Fruit fly (Drosophila melanogaster) whole organism, adult: Measurements from ENCODE around the gene CG32488.

ENCODE experiments used
- CG11617 ChIP-seq: fragments of 200-800 bp; sonication (Bioruptor generic); optimal IDR thresholded peaks from 2 replicates; lab custom pipeline; 2017; ENCODE audit warnings: mild to moderate bottlenecking, missing biosample characterization, missing genetic modification reagents, missing genetic modification characterization
- CG12768 ChIP-seq: fragments of 200-800 bp; sonication (Bioruptor generic); optimal IDR thresholded peaks from 2 replicates; lab custom pipeline; 2017; ENCODE audit warnings: missing biosample characterization, missing genetic modification characterization, mild to moderate bottlenecking, moderate library complexity, missing genetic modification reagents
- CG14711 ChIP-seq: fragments of 200-800 bp; sonication (Bioruptor generic); optimal IDR thresholded peaks from 2 replicates; lab custom pipeline; 2018; ENCODE audit warnings: missing biosample characterization, mild to moderate bottlenecking, missing genetic modification characterization, moderate library complexity
- CG1620 ChIP-seq: fragments of 200-800 bp; sonication (Bioruptor generic); optimal IDR thresholded peaks from 2 replicates; lab custom pipeline; 2016; ENCODE audit warnings: missing biosample characterization, missing genetic modification characterization
- CG33017 ChIP-seq: fragments of 200-800 bp; sonication (Bioruptor generic); optimal IDR thresholded peaks from 2 replicates; lab custom pipeline; 2018; ENCODE audit warnings: missing biosample characterization, mild to moderate bottlenecking, missing genetic modification characterization, moderate library complexity
- CG5204 ChIP-seq: fragments of 200-800 bp; sonication (Bioruptor generic); optimal IDR thresholded peaks from 2 replicates; lab custom pipeline; 2016; ENCODE audit warnings: missing biosample characterization, missing genetic modification characterization
- CG7045 ChIP-seq: fragments of 200-800 bp; sonication (Bioruptor generic); optimal IDR thresholded peaks from 2 replicates; lab custom pipeline; 2017; ENCODE audit warnings: missing biosample characterization, mild to moderate bottlenecking, missing genetic modification characterization
- CG7101 ChIP-seq: fragments of 200-800 bp; sonication (Bioruptor generic); optimal IDR thresholded peaks from 2 replicates; lab custom pipeline; 2018; ENCODE audit warnings: missing biosample characterization, mild to moderate bottlenecking, missing genetic modification characterization, moderate library complexity
- Clk ChIP-seq: fragments of 200-800 bp; sonication (Bioruptor generic); optimal IDR thresholded peaks from 2 replicates; lab custom pipeline; 2017; ENCODE audit warnings: missing biosample characterization, missing genetic modification characterization
- Crg-1 ChIP-seq: fragments of 200-800 bp; sonication (Bioruptor generic); optimal IDR thresholded peaks from 2 replicates; lab custom pipeline; 2016; ENCODE audit warnings: missing biosample characterization, missing genetic modification characterization
- Hr96 ChIP-seq: fragments of 200-800 bp; sonication (Bioruptor generic); optimal IDR thresholded peaks from 2 replicates; lab custom pipeline; 2016; ENCODE audit warnings: missing biosample characterization, missing genetic modification characterization
- Mnt ChIP-seq: fragments of 200-800 bp; sonication (Bioruptor generic); optimal IDR thresholded peaks from 2 replicates; lab custom pipeline; 2016; ENCODE audit warnings: missing biosample characterization, mild to moderate bottlenecking, missing genetic modification characterization
- bab1 ChIP-seq: fragments of 200-800 bp; sonication (Bioruptor generic); optimal IDR thresholded peaks from 3 replicates; lab custom pipeline; 2019; ENCODE audit warnings: missing biosample characterization, mild to moderate bottlenecking, missing genetic modification characterization, moderate library complexity
- cic ChIP-seq: fragments of 200-800 bp; sonication (Bioruptor generic); optimal IDR thresholded peaks from 2 replicates; lab custom pipeline; 2017; ENCODE audit warnings: missing biosample characterization, mild to moderate bottlenecking, missing genetic modification characterization, moderate library complexity
- cnc ChIP-seq, 2 experiments: fragments of >200 bp; optimal IDR thresholded peaks; 2 replicates each; lab custom pipeline; 2017
- kay ChIP-seq: fragments of 200-800 bp; sonication (Bioruptor generic); peaks from one replicate; lab custom pipeline; 2016; ENCODE audit warnings: missing biosample characterization, missing genetic modification characterization, borderline replicate concordance
- ovo ChIP-seq: fragments of 200-800 bp; sonication (Bioruptor generic); optimal IDR thresholded peaks from 2 replicates; lab custom pipeline; 2016; ENCODE audit warnings: missing biosample characterization, missing genetic modification characterization
- pad ChIP-seq: fragments of 200-800 bp; sonication (Bioruptor generic); optimal IDR thresholded peaks from 3 replicates; lab custom pipeline; 2017; ENCODE audit warnings: missing biosample characterization, missing genetic modification characterization, mild to moderate bottlenecking, moderate library complexity, missing genetic modification reagents
- tj ChIP-seq: fragments of 200-800 bp; sonication (Bioruptor generic); optimal IDR thresholded peaks from 3 replicates; lab custom pipeline; 2017; ENCODE audit warnings: missing biosample characterization, mild to moderate bottlenecking, missing genetic modification characterization, moderate library complexity
- toe ChIP-seq: fragments of 200-800 bp; sonication (Bioruptor generic); optimal IDR thresholded peaks from 2 replicates; lab custom pipeline; 2016; ENCODE audit warnings: missing biosample characterization, missing genetic modification characterization

Gene CG32488

DNA sequence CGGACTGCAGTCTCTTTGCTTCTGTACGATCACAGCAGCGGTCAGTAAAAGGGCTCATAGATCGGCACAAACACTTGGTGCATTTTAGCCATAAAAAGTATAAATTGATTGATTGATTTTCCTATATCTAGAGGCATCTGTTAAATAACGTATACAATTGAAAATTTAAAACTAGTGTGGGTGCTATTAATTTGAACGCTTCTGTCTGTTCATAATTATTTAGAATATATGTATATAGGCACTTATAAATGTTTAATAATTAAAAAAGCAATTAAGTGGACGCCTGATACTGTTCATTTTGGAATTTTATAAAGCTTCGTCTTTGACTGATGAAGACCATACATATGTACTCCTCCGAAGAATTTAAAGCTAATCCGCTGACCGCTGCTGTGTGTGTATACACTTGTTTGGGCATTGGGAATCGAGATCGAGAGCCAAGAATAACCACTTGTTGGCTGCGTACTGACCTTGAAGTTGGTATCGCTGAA lies 29.4 kb upstream of the CG32488 start:
- TF ChIP-seq CG14711 (peak; percentile 56), cic (GFP tag; lab: Kevin White, UChicago) (peak; percentile 8), CG12768 (GFP tag; lab: Kevin White, UChicago) (peak; percentile 29), CG33017 (tag; lab: Kevin White, UChicago) (peak; percentile 70), CG7101 (peak; percentile 65), CG7045 (GFP tag; lab: Kevin White, UChicago) (peak; percentile 28), bab1 (peak; percentile 51), Mnt (no peak), tj (GFP tag; lab: Kevin White, UChicago) (no peak), CG11617 (GFP tag; lab: Kevin White, UChicago) (peak; percentile 9)

DNA sequence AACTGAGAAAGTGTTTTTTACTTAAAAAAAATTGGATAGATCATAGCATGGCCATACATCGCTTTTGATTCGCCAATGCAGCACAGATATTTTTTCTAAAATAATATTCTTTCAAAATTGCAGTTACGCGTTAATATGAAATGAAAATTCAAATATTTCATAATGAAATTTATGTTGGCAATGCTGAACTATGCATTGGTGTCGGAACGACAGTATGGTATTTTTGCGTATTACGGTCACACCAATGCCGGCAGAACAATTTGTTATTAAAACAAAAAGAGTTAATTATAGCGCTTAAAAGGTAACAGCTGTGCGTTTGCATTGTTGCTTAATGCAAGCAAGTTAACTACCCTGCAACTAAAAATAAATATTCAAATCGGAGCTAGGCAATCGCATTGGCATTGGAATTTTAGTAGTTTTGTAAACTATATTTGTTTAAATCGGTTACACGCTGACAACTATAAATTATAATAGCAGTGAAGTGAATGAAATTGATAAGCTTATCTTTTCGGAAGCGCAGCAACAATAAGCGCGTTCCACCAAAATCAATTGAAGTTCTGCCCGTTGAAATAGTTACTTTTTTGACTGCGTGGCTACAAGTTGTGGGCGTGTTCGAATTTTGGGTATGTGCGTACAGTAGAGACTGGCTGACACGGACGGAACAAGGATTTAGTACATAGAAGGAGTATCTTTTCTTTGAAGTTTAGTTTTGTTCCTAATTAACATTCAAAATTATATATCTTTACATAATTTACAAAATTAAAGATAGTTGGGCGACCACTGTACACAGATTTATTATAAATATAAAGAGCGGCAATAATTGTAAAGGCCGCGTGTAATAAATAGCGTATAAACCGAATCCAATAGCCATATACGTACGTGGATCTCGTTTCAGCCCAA lies 26.5 kb upstream of the CG32488 start, which contains the start of gene Prx4:
Gene Prx4 (plus strand): TSS at position 210 of the 900 bp plus-strand sequence.
- TF ChIP-seq CG12768 (GFP tag; lab: Kevin White, UChicago) (no peak), CG7101 (peak; percentile 74), cic (GFP tag; lab: Kevin White, UChicago) (peak; percentile 69), CG14711 (peak; percentile 75), CG11617 (GFP tag; lab: Kevin White, UChicago) (peak; percentile 34), bab1 (peak; percentile 77), CG33017 (tag; lab: Kevin White, UChicago) (peak; percentile 82), Clk (GFP tag; lab: Kevin White, UChicago) (no peak), toe (GFP tag; lab: Kevin White, UChicago) (no peak), Mnt (no peak), kay (GFP tag; lab: Kevin White, UChicago) (peak; percentile 68), tj (GFP tag; lab: Kevin White, UChicago) (no peak), Hr96 (no peak), Crg-1 (GFP tag; lab: Kevin White, UChicago) (peak; percentile 30), pad (no peak), CG5204 (GFP tag; lab: Kevin White, UChicago) (no peak)

DNA sequence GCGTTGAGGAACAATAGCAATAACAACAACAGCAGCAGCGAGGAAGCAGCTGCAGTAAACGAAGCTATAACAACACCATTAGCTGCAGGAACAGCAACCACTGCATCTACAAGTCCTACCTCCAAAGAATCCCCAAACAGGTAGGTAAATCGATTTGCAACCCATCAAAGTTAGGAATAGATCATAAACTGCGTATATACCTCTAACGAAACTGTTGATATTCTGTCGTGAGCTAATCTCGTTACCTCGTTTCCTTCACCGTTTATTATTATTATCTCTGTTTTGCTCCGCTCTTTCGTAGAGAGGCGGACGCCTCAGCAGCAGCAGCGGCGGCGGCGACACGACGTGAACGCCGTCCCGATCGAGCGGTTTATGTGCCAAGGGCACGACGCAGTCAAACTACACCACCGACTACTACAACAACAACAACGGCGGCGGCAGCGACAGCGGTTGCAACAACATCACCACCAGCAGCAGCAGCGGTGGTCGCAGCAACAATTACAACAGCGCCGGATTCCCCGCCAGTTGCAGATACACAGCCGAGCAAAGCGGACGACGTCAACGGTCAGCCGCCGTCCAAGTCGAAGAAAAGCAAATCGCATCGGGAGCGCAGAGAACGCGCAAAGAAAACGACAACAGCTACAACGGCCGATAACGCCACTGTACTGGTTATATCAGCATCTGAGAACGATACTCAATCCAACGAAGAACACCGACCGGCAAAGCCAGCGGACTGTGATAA lies 22.1 kb upstream of the CG32488 start:
- TF ChIP-seq CG11617 (GFP tag; lab: Kevin White, UChicago): peak; percentile 58
- no peak for TF ChIP-seq CG1620 (GFP tag; lab: Kevin White, UChicago)
- TF ChIP-seq CG7045 (GFP tag; lab: Kevin White, UChicago): peak; percentile 49
- TF ChIP-seq Clk (GFP tag; lab: Kevin White, UChicago): peak; percentile 81
- TF ChIP-seq tj (GFP tag; lab: Kevin White, UChicago): peak; percentile 64
- TF ChIP-seq toe (GFP tag; lab: Kevin White, UChicago): peak; percentile 20
- peak; percentile 69 for TF ChIP-seq Mnt
- TF ChIP-seq CG12768 (GFP tag; lab: Kevin White, UChicago): peak; percentile 74
- TF ChIP-seq pad: peak; percentile 34
- peak; percentile 40 for TF ChIP-seq Hr96
- TF ChIP-seq CG5204 (GFP tag; lab: Kevin White, UChicago): peak; percentile 54
- TF ChIP-seq CG7101: peak; percentile 49
- peak; percentile 85 for TF ChIP-seq kay (GFP tag; lab: Kevin White, UChicago)
- peak; percentile 17 for TF ChIP-seq CG33017 (tag; lab: Kevin White, UChicago)
- peak; percentile 64 for TF ChIP-seq bab1
- TF ChIP-seq ovo: no peak
- TF ChIP-seq cnc (optimal IDR thresholded peaks at IDR 0.05; lab: Kevin White, UChicago): no peak
- no peak for TF ChIP-seq Crg-1 (GFP tag; lab: Kevin White, UChicago)
- TF ChIP-seq CG14711: no peak
- peak; percentile 93 for TF ChIP-seq cic (GFP tag; lab: Kevin White, UChicago)

DNA sequence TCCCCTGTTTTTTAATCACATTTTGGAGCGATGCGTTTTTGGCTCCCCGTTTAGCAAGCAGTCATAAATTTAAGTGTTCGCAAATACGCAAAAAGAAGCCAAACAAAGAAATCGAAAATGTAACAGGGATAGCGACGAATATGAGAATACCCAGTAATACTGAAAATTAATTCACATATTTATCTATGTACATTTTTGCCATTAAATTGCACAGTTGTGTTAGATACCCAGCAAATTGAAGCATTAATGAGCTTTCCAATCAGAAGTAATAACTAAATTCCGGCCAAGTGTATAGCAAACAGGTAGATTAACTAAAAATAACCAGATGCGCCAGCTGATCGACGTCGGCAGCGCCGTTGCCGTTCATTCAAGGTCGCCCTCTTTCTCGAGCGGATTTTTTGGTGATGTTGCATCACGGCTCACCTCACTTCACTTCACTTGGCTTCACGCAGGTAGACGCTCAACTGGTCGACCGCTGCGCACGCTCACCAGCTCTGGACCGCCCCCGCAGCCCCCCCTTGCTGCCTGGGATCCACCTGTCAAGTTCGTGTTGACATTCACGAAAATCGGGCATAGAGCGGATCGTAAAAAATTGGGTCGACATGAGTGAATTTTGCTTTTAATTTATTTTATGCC lies 21.2 kb upstream of the CG32488 start:
- no peak for TF ChIP-seq CG12768 (GFP tag; lab: Kevin White, UChicago)
- TF ChIP-seq CG1620 (GFP tag; lab: Kevin White, UChicago): no peak
- TF ChIP-seq CG33017 (tag; lab: Kevin White, UChicago): no peak
- no peak for TF ChIP-seq cic (GFP tag; lab: Kevin White, UChicago)
- no peak for TF ChIP-seq Hr96
- no peak for TF ChIP-seq CG7101
- TF ChIP-seq cnc (optimal IDR thresholded peaks at IDR 0.05; lab: Kevin White, UChicago): no peak
- TF ChIP-seq bab1: no peak
- no peak for TF ChIP-seq CG5204 (GFP tag; lab: Kevin White, UChicago)
- TF ChIP-seq Crg-1 (GFP tag; lab: Kevin White, UChicago): no peak
- no peak for TF ChIP-seq ovo
